Worm (Caenorhabditis elegans): Measurements from ENCODE around the gene F56C3.9.

F56C3.9 gene

ce11 chrX:1379391-1379790 lies 14.4 kb downstream of the F56C3.9 start:
- TF ChIP-seq blmp-1 (tag; optimal IDR thresholded peaks at IDR 0.05) = no peak
- peak; percentile 78 for TF ChIP-seq bed-3 (GFP tag; optimal IDR thresholded peaks at IDR 0.05)
- TF ChIP-seq drap-1 (GFP tag; optimal IDR thresholded peaks at IDR 0.05) = peak; percentile 94
- peak; percentile 42 for TF ChIP-seq nhr-76 (tag; optimal IDR thresholded peaks at IDR 0.05)
- peak; percentile 6 for TF ChIP-seq lsy-2 (tag; optimal IDR thresholded peaks at IDR 0.05)
- peak; percentile 67 for TF ChIP-seq tbx-8 (GFP tag; optimal IDR thresholded peaks at IDR 0.05)
- TF ChIP-seq mep-1 (tag; optimal IDR thresholded peaks at IDR 0.05) = no peak
- no peak for TF ChIP-seq elt-1 (tag; optimal IDR thresholded peaks at IDR 0.05; ENCODE audit: borderline replicate concordance, insufficient read depth)
- TF ChIP-seq ztf-11 (tag; optimal IDR thresholded peaks at IDR 0.05) = peak; percentile 14
- peak; percentile 55 for TF ChIP-seq hlh-1 (tag; optimal IDR thresholded peaks at IDR 0.05)
- TF ChIP-seq lin-13 (tag; optimal IDR thresholded peaks at IDR 0.05) = peak; percentile 14
- TF ChIP-seq cnd-1 (tag; optimal IDR thresholded peaks at IDR 0.05) = peak; percentile 92
- peak; percentile 85 for TF ChIP-seq M03D4.4 (tag; optimal IDR thresholded peaks at IDR 0.05)
- peak; percentile 80 for TF ChIP-seq ceh-43 (GFP tag; optimal IDR thresholded peaks at IDR 0.05)
- TF ChIP-seq unc-62 (GFP tag; optimal IDR thresholded peaks at IDR 0.05) = peak; percentile 48
- TF ChIP-seq unc-39 (tag; optimal IDR thresholded peaks at IDR 0.05) = peak; percentile 14
- TF ChIP-seq nhr-28 (tag; optimal IDR thresholded peaks at IDR 0.05) = no peak
- peak; percentile 85 for TF ChIP-seq unc-120 (tag; optimal IDR thresholded peaks at IDR 0.05; ENCODE audit: poor library complexity, severe bottlenecking)
- TF ChIP-seq ham-2 (GFP tag; optimal IDR thresholded peaks at IDR 0.05) = peak; percentile 80
- TF ChIP-seq sem-2 (GFP tag; optimal IDR thresholded peaks at IDR 0.05) = peak; percentile 81
- peak; percentile 24 for TF ChIP-seq elt-3 (tag; optimal IDR thresholded peaks at IDR 0.05)
- TF ChIP-seq sptf-1 (tag; optimal IDR thresholded peaks at IDR 0.05) = peak; percentile 94
- no peak for TF ChIP-seq mab-5 (tag; optimal IDR thresholded peaks at IDR 0.05)
- peak; percentile 26 for TF ChIP-seq nhr-237 (tag; optimal IDR thresholded peaks at IDR 0.05)
- TF ChIP-seq nhr-2 (tag; optimal IDR thresholded peaks at IDR 0.05) = no peak
- peak; percentile 89 for TF ChIP-seq lin-32 (GFP tag; optimal IDR thresholded peaks at IDR 0.05)
- TF ChIP-seq zip-8 (tag; optimal IDR thresholded peaks at IDR 0.05) = no peak
- TF ChIP-seq ces-1 (GFP tag; optimal IDR thresholded peaks at IDR 0.05) = no peak
- peak; percentile 92 for TF ChIP-seq mls-2 (tag; optimal IDR thresholded peaks at IDR 0.05)
- TF ChIP-seq ceh-83 (GFP tag; optimal IDR thresholded peaks at IDR 0.05) = peak; percentile 89
- TF ChIP-seq flh-1 (GFP tag; optimal IDR thresholded peaks at IDR 0.05) = peak; percentile 75
- peak; percentile 4 for TF ChIP-seq ceh-39 (tag; optimal IDR thresholded peaks at IDR 0.05)
- no peak for TF ChIP-seq nhr-12 (tag; optimal IDR thresholded peaks at IDR 0.05)
- peak; percentile 36 for TF ChIP-seq pha-4 (tag; optimal IDR thresholded peaks at IDR 0.05)

- TF ChIP-seq drap-1 (GFP tag; optimal IDR thresholded peaks at IDR 0.05) = no peak
- no peak for TF ChIP-seq flh-1 (GFP tag; optimal IDR thresholded peaks at IDR 0.05)
- TF ChIP-seq unc-39 (tag; optimal IDR thresholded peaks at IDR 0.05) = no peak
- TF ChIP-seq ceh-83 (GFP tag; optimal IDR thresholded peaks at IDR 0.05) = no peak
- no peak for TF ChIP-seq nhr-12 (tag; optimal IDR thresholded peaks at IDR 0.05)
- TF ChIP-seq lin-13 (tag; optimal IDR thresholded peaks at IDR 0.05) = no peak
- TF ChIP-seq mab-5 (tag; optimal IDR thresholded peaks at IDR 0.05) = no peak
- TF ChIP-seq zip-8 (tag; optimal IDR thresholded peaks at IDR 0.05) = no peak
- TF ChIP-seq ces-1 (GFP tag; optimal IDR thresholded peaks at IDR 0.05) = no peak
- TF ChIP-seq sem-2 (GFP tag; optimal IDR thresholded peaks at IDR 0.05) = no peak
- no peak for TF ChIP-seq nhr-28 (tag; optimal IDR thresholded peaks at IDR 0.05)
- no peak for TF ChIP-seq nhr-76 (tag; optimal IDR thresholded peaks at IDR 0.05)
- TF ChIP-seq bed-3 (GFP tag; optimal IDR thresholded peaks at IDR 0.05) = no peak
- TF ChIP-seq ztf-11 (tag; optimal IDR thresholded peaks at IDR 0.05) = no peak
- no peak for TF ChIP-seq nhr-2 (tag; optimal IDR thresholded peaks at IDR 0.05)
- TF ChIP-seq elt-1 (tag; optimal IDR thresholded peaks at IDR 0.05; ENCODE audit: borderline replicate concordance, insufficient read depth) = no peak
- no peak for TF ChIP-seq unc-120 (tag; optimal IDR thresholded peaks at IDR 0.05; ENCODE audit: poor library complexity, severe bottlenecking)
- TF ChIP-seq ceh-39 (tag; optimal IDR thresholded peaks at IDR 0.05) = no peak
- TF ChIP-seq nhr-237 (tag; optimal IDR thresholded peaks at IDR 0.05) = no peak
These were observed 21.3 kb downstream of the F56C3.9 start for ce11 chrX:1372464-1372863.

ce11 chrX:1371688-1372087 lies 22.1 kb downstream of the F56C3.9 start, which contains the start of gene fbxa-190:
fbxa-190 (plus strand) TSS chrX:1372012.
- TF ChIP-seq ceh-43 (GFP tag; optimal IDR thresholded peaks at IDR 0.05) = no peak
- no peak for TF ChIP-seq ceh-39 (tag; optimal IDR thresholded peaks at IDR 0.05)
- TF ChIP-seq sptf-1 (tag; optimal IDR thresholded peaks at IDR 0.05) = no peak
- no peak for TF ChIP-seq ces-1 (GFP tag; optimal IDR thresholded peaks at IDR 0.05)
- no peak for TF ChIP-seq flh-1 (GFP tag; optimal IDR thresholded peaks at IDR 0.05)
- TF ChIP-seq nhr-12 (tag; optimal IDR thresholded peaks at IDR 0.05) = no peak
- no peak for TF ChIP-seq lin-13 (tag; optimal IDR thresholded peaks at IDR 0.05)
- no peak for TF ChIP-seq nhr-237 (tag; optimal IDR thresholded peaks at IDR 0.05)
- no peak for TF ChIP-seq cnd-1 (tag; optimal IDR thresholded peaks at IDR 0.05)
- no peak for TF ChIP-seq ztf-11 (tag; optimal IDR thresholded peaks at IDR 0.05)
